Worm (Caenorhabditis elegans) whole organism, L4 larva: Measurements from ENCODE around the gene Y113G7B.15.

ENCODE experiments used
- D1046.2 ChIP-seq: fragments of 200-800 bp; sonication (Bioruptor generic); IDR thresholded peaks from 2 replicates; pipeline ENCODE4 v1.3.6; 2022; ENCODE audit warnings: missing genetic modification characterization, missing compliant biosample characterization
- F10B5.3 ChIP-seq: sonication (generic microtip); optimal IDR thresholded peaks from 2 replicates; lab custom pipeline; 2016; ENCODE audit warnings: mild to moderate bottlenecking, missing genetic modification characterization, missing compliant biosample characterization
- R02D3.7 ChIP-seq: fragments of 150-350 bp; sonication (generic microtip); optimal IDR thresholded peaks from 3 replicates; lab custom pipeline; 2014; ENCODE audit warnings: missing biosample characterization, missing genetic modification characterization
- T20F7.1 ChIP-seq: fragments of 200-800 bp; sonication (Bioruptor generic); optimal IDR thresholded peaks from 2 replicates; lab custom pipeline; 2018; ENCODE audit warnings: mild to moderate bottlenecking, missing genetic modification characterization, missing compliant biosample characterization
- Y105C5A.15 ChIP-seq: fragments of 200-800 bp; sonication (Bioruptor generic); IDR thresholded peaks from 2 replicates; pipeline ENCODE4 v1.3.6; 2022; ENCODE audit warnings: missing genetic modification characterization, missing compliant biosample characterization
- ama-1 ChIP-seq: fragments of 150-350 bp; optimal IDR thresholded peaks from 2 replicates; lab custom pipeline; 2014; ENCODE audit warnings: inconsistent platforms, mixed read lengths
- arid-1 ChIP-seq: fragments of 200-800 bp; sonication (Bioruptor generic); conservative IDR thresholded peaks from 2 replicates; pipeline ENCODE4 v1.3.6; 2022; ENCODE audit warnings: missing genetic modification reagents, missing genetic modification characterization, missing compliant biosample characterization
- ceh-44 ChIP-seq: fragments of 200-800 bp; sonication (Bioruptor generic); IDR thresholded peaks from 2 replicates; pipeline ENCODE4 v1.3.6; 2022; ENCODE audit warnings: missing genetic modification reagents, missing genetic modification characterization, missing compliant biosample characterization
- daf-12 ChIP-seq: fragments of 150-350 bp; optimal IDR thresholded peaks from 2 replicates; lab custom pipeline; 2014; ENCODE audit warnings: missing biosample characterization, missing genetic modification reagents, missing genetic modification characterization
- daf-19 ChIP-seq: fragments of 200-800 bp; sonication (Bioruptor generic); conservative IDR thresholded peaks from 2 replicates; pipeline ENCODE4 v1.3.6; 2022; ENCODE audit warnings: missing genetic modification characterization, missing compliant biosample characterization
- dmd-9 ChIP-seq: fragments of 200-800 bp; sonication (Bioruptor generic); IDR thresholded peaks from 2 replicates; pipeline ENCODE4 v1.3.6; 2022; ENCODE audit warnings: missing genetic modification reagents, missing genetic modification characterization, missing compliant biosample characterization
- dpl-1 ChIP-seq: fragments of 150-350 bp; optimal IDR thresholded peaks from 2 replicates; lab custom pipeline; 2014; ENCODE audit warnings: missing biosample characterization, missing genetic modification reagents, missing genetic modification characterization
- egl-27 ChIP-seq: sonication (generic microtip); optimal IDR thresholded peaks from 3 replicates; lab custom pipeline; 2017; ENCODE audit warnings: missing biosample characterization, missing genetic modification reagents, missing genetic modification characterization
- fkh-10 ChIP-seq: fragments of 150-350 bp; optimal IDR thresholded peaks from 2 replicates; lab custom pipeline; 2014; ENCODE audit warnings: missing biosample characterization, missing genetic modification reagents, missing genetic modification characterization
- gei-8 ChIP-seq: fragments of 200-800 bp; sonication (Bioruptor generic); optimal IDR thresholded peaks from 2 replicates; lab custom pipeline; 2018; ENCODE audit warnings: mild to moderate bottlenecking, missing genetic modification characterization, missing compliant biosample characterization
- hif-1 ChIP-seq, 2 experiments: sonication (generic microtip); optimal IDR thresholded peaks; 2 replicates each; lab custom pipeline; 2016 to 2017; ENCODE audit warnings: missing compliant biosample characterization in 2 of 2, missing genetic modification characterization in 2 of 2, missing genetic modification reagents in 2 of 2, missing genotype in 2 of 2, mild to moderate bottlenecking in 1 of 2
- hlh-11 ChIP-seq: fragments of 200-800 bp; sonication (Bioruptor generic); optimal IDR thresholded peaks from 2 replicates; lab custom pipeline; 2018; ENCODE audit warnings: mild to moderate bottlenecking, missing genetic modification characterization, missing compliant biosample characterization
- hlh-30 ChIP-seq: sonication (generic microtip); optimal IDR thresholded peaks from 2 replicates; lab custom pipeline; 2017; ENCODE audit warnings: antibody characterized with exemption, mild to moderate bottlenecking, missing genetic modification characterization, missing compliant biosample characterization; ENCODE audit not compliant: insufficient read depth
- hmg-1.1 ChIP-seq: fragments of 200-800 bp; sonication (Bioruptor generic); IDR thresholded peaks from 2 replicates; pipeline ENCODE4 v1.3.6; 2022; ENCODE audit warnings: missing genetic modification reagents, missing genetic modification characterization, missing compliant biosample characterization
- lin-1 ChIP-seq: fragments of 200-800 bp; sonication (Bioruptor generic); IDR thresholded peaks from 2 replicates; pipeline ENCODE4 v1.3.6; 2022; ENCODE audit warnings: missing genetic modification reagents, missing genetic modification characterization, missing compliant biosample characterization
- lir-3 ChIP-seq: sonication (generic microtip); optimal IDR thresholded peaks from 2 replicates; lab custom pipeline; 2016; ENCODE audit warnings: mild to moderate bottlenecking, missing genetic modification characterization, missing compliant biosample characterization
- lsy-2 ChIP-seq, 2 experiments: fragments of 150-350 bp in 1 of 2; sonication (generic microtip) in 1 of 2; optimal IDR thresholded peaks; 2 replicates each; lab custom pipeline; 2014 to 2017; ENCODE audit warnings: missing biosample characterization in 2 of 2, missing genetic modification characterization in 2 of 2
- mdt-29 ChIP-seq: fragments of 200-800 bp; sonication (Bioruptor generic); IDR thresholded peaks from 2 replicates; pipeline ENCODE4 v1.3.6; 2022; ENCODE audit warnings: missing genetic modification reagents, missing genetic modification characterization, missing compliant biosample characterization
- mep-1 ChIP-seq: fragments of 150-350 bp; sonication (generic microtip); optimal IDR thresholded peaks from 3 replicates; lab custom pipeline; 2014; ENCODE audit warnings: missing biosample characterization, missing genetic modification characterization
- mes-2 ChIP-seq: sonication (generic microtip); optimal IDR thresholded peaks from 2 replicates; lab custom pipeline; 2016; ENCODE audit warnings: missing genotype, mild to moderate bottlenecking, missing genetic modification characterization, missing compliant biosample characterization; ENCODE audit not compliant: poor library complexity, severe bottlenecking
- nhr-102 ChIP-seq: sonication (generic microtip); optimal IDR thresholded peaks from 2 replicates; lab custom pipeline; 2016; ENCODE audit warnings: mild to moderate bottlenecking, missing genetic modification characterization, moderate library complexity, missing compliant biosample characterization
- nhr-25 ChIP-seq: sonication (generic microtip); optimal IDR thresholded peaks from 2 replicates; lab custom pipeline; 2017; ENCODE audit warnings: missing genetic modification characterization, mild to moderate bottlenecking, missing compliant biosample characterization, antibody characterized with exemption, moderate library complexity, borderline replicate concordance; ENCODE audit not compliant: insufficient read depth
- nhr-28 ChIP-seq: fragments of 150-350 bp; optimal IDR thresholded peaks from 2 replicates; lab custom pipeline; 2014; ENCODE audit warnings: missing biosample characterization, missing genetic modification characterization
- nhr-48 ChIP-seq: sonication (generic microtip); optimal IDR thresholded peaks from 2 replicates; lab custom pipeline; 2016; ENCODE audit warnings: mild to moderate bottlenecking, missing genetic modification characterization, missing compliant biosample characterization
- nhr-6 ChIP-seq: fragments of 150-350 bp; optimal IDR thresholded peaks from 2 replicates; lab custom pipeline; 2014; ENCODE audit warnings: missing biosample characterization, missing genetic modification characterization
- pha-4 ChIP-seq, 2 experiments: fragments of 150-350 bp in 1 of 2; fragments of 200-800 bp in 1 of 2; sonication (Bioruptor generic) in 1 of 2; IDR thresholded peaks in 1 of 2; optimal IDR thresholded peaks in 1 of 2; 2 replicates each; pipeline versions ENCODE4 v1.3.6 to Lab custom; 2014 to 2022; ENCODE audit warnings: missing genetic modification characterization in 2 of 2, missing genetic modification reagents in 2 of 2, missing biosample characterization in 1 of 2, missing compliant biosample characterization in 1 of 2
- unc-130 ChIP-seq: sonication (generic microtip); optimal IDR thresholded peaks from 2 replicates; lab custom pipeline; 2016; ENCODE audit warnings: missing genetic modification reagents, missing genetic modification characterization, missing compliant biosample characterization
- unc-62 ChIP-seq, 3 experiments: fragments of 150-350 bp in 1 of 3; sonication (generic microtip); optimal IDR thresholded peaks in 2 of 3; peaks in 1 of 3; 1 replicate in 1 of 3; 2 replicates in 2 of 3; lab custom pipeline; 2014 to 2017; ENCODE audit warnings: missing biosample characterization in 3 of 3, missing genetic modification characterization in 3 of 3, missing genetic modification reagents in 3 of 3, missing genotype in 1 of 3
- zfp-3 ChIP-seq: fragments of 200-800 bp; sonication (Bioruptor generic); conservative IDR thresholded peaks from 2 replicates; pipeline ENCODE4 v1.3.6; 2022; ENCODE audit warnings: missing genetic modification reagents, missing genetic modification characterization, missing compliant biosample characterization
- zip-2 ChIP-seq: fragments of 150-350 bp; optimal IDR thresholded peaks from 2 replicates; lab custom pipeline; 2014; ENCODE audit warnings: missing biosample characterization, missing genetic modification characterization
- ztf-7 ChIP-seq: fragments of 150-350 bp; optimal IDR thresholded peaks from 2 replicates; lab custom pipeline; 2014; ENCODE audit warnings: missing biosample characterization, missing genetic modification characterization

The Y113G7B.15 gene

ce11 chrV:20276923-20277322 is 43.3 kb upstream of the Y113G7B.15 start:
- TF ChIP-seq daf-12 (tag; lab: Kevin White, UChicago) (no peak), mdt-29 (GFP tag; lab: Robert Waterston, UW) (no peak), nhr-25 (tag; lab: Kevin White, UChicago) (no peak), fkh-10 (no peak), D1046.2 (GFP tag; lab: Robert Waterston, UW) (no peak), arid-1 (GFP tag; lab: Robert Waterston, UW) (no peak), ama-1 (lab: Kevin White, UChicago) (no peak), unc-130 (GFP tag; lab: Kevin White, UChicago) (no peak), ceh-44 (GFP tag; lab: Robert Waterston, UW) (no peak), hif-1 (tag; optimal IDR thresholded peaks at IDR 0.05; lab: Kevin White, UChicago) (no peak), gei-8 (no peak), lsy-2 (tag; optimal IDR thresholded peaks at IDR 0.05; lab: Kevin White, UChicago) (no peak), ztf-7 (tag; lab: Kevin White, UChicago) (no peak), F10B5.3 (no peak), nhr-6 (tag; lab: Kevin White, UChicago) (no peak), dmd-9 (GFP tag; lab: Robert Waterston, UW) (no peak), egl-27 (tag; lab: Kevin White, UChicago) (no peak), hlh-11 (no peak), nhr-102 (no peak), mes-2 (tag; lab: Kevin White, UChicago) (no peak)

- peak; percentile 16 for TF ChIP-seq hlh-30 (tag; lab: Kevin White, UChicago)
- TF ChIP-seq lin-1 (GFP tag; lab: Robert Waterston, UW): no peak
- no peak for TF ChIP-seq daf-19 (GFP tag; lab: Robert Waterston, UW)
- TF ChIP-seq T20F7.1 (GFP tag; lab: Kevin White, UChicago): no peak
- TF ChIP-seq Y105C5A.15 (GFP tag; lab: Robert Waterston, UW): no peak
- TF ChIP-seq pha-4 (GFP tag; IDR thresholded peaks at IDR 0.05; lab: Robert Waterston, UW): no peak
- TF ChIP-seq pha-4 (tag; optimal IDR thresholded peaks at IDR 0.05; lab: Kevin White, UChicago): peak; percentile 61
- TF ChIP-seq zfp-3: no peak
- TF ChIP-seq lir-3 (tag; lab: Kevin White, UChicago): no peak
- TF ChIP-seq mep-1 (tag; lab: Kevin White, UChicago): peak; percentile 65
- TF ChIP-seq R02D3.7 (tag; lab: Kevin White, UChicago): peak; percentile 64
- TF ChIP-seq dpl-1 (GFP tag; lab: Kevin White, UChicago): peak; percentile 59
- peak in 1 of 2 experiments; percentile 64 for TF ChIP-seq hif-1 (tag; optimal IDR thresholded peaks at IDR 0.05; lab: Kevin White, UChicago)
- TF ChIP-seq zip-2 (tag; lab: Kevin White, UChicago): no peak
- TF ChIP-seq nhr-28 (tag; lab: Kevin White, UChicago): peak; percentile 46
- peak in 1 of 2 experiments; percentile 90 for TF ChIP-seq unc-62 (GFP tag; optimal IDR thresholded peaks at IDR 0.05 in 1 of 2; lab: Kevin White, UChicago)
- TF ChIP-seq unc-62 (tag; optimal IDR thresholded peaks at IDR 0.05; lab: Kevin White, UChicago): no peak
- TF ChIP-seq lsy-2 (tag; optimal IDR thresholded peaks at IDR 0.05; lab: Kevin White, UChicago): peak in 1 of 2 experiments; percentile 64
- TF ChIP-seq nhr-6 (tag; lab: Kevin White, UChicago): peak; percentile 68
- no peak for TF ChIP-seq nhr-48 (tag; lab: Kevin White, UChicago)
- TF ChIP-seq hmg-1.1 (GFP tag; lab: Robert Waterston, UW): 0 out of 2 replicates have a peak, but pooled peaks have one; percentile 24
- TF ChIP-seq mes-2 (tag; lab: Kevin White, UChicago): peak; percentile 66
These were observed 36.1 kb upstream of the Y113G7B.15 start, which contains the start of the genes prmt-1 and cdkr-3 for ce11 chrV:20269661-20270137. TSS of gene prmt-1 (minus strand) at chrV:20269711. TSS of gene cdkr-3 (plus strand) at chrV:20270107.
